Fruit fly (Drosophila melanogaster): ENCODE measurements around the gene CkIalpha.

Gene CkIalpha

dm6 chrX:12654288-12654729 lies 883 bp downstream of the CkIalpha start (continued):
- TF ChIP-seq Myc (optimal IDR thresholded peaks at IDR 0.05) (no peak), ey (GFP tag; optimal IDR thresholded peaks at IDR 0.05) (no peak), Dfd (GFP tag; optimal IDR thresholded peaks at IDR 0.05) (no peak)

DNA sequence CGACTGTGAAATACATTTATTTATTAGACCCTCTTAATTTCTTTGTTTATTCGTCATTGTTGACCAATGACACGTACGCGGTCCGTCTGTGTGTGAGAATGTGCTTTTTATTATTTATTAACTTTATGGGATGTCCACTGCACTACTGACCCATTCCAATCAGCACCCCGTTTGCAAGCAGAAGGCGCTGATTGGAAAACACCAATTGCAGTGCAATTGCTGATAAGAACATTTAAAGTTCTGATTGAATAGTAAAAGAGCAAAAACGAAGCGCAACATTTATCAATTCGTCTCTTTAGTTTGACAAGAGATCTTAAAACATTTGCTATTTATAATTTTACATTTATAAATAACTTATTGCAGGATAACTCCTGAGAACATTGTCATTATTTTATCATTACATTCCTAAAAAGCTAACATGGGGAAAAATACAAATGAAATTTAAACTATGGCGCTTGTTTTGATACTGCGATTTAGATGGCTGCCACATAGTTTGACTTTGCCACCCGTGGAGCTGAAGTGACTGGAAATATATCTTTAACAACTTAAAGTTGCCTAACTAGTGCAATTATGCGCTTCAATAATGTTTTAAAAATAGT lies 5.1 kb downstream of the CkIalpha start:
- TF ChIP-seq Rel (GFP tag; optimal IDR thresholded peaks at IDR 0.05) (no peak), Rel (tag; optimal IDR thresholded peaks at IDR 0.05) (peak; percentile 4), CrebA (GFP tag; optimal IDR thresholded peaks at IDR 0.05; ENCODE audit: borderline replicate concordance) (peak; percentile 18), Vsx2 (GFP tag; optimal IDR thresholded peaks at IDR 0.05; ENCODE audit: partially characterized antibody) (no peak), dl (GFP tag; optimal IDR thresholded peaks at IDR 0.05; ENCODE audit: insufficient read depth in 1 of 2, partially characterized antibody in 2 of 2) (no peak), brk (GFP tag; optimal IDR thresholded peaks at IDR 0.05) (peak; percentile 12), Mio (GFP tag; optimal IDR thresholded peaks at IDR 0.05) (no peak)

DNA sequence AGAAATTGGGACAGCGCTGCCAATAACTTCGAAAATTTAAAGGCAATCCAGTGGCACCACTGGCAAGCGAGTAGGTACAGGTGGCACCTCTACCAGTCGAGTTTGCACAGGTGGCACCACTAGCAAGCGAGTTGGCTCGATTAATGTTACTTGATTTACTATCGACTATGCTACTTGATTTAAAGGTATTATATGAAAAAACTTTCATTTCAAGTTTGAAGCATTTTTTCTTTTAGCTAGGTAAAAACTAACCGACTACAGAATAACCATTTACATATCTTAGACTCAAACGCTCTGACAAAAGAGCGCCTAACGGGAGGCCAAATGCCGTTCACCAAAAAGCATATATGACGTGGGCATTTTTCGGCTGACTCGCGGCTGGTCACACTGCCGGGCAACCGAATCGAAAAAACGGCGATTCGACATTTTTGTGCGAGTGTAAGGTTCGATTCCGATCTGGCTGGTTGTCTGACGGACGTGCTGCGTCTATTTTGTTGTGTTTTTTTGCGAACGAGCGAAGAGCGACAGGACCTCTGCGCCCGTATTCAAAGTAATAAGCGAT lies 5.7 kb downstream of the CkIalpha start, which contains the start of gene Tis11:
Gene Tis11 (plus strand): TSS at position 417 of the 562 bp plus-strand sequence.
- TF ChIP-seq h (GFP tag; optimal IDR thresholded peaks at IDR 0.05): peak; percentile 31
- TF ChIP-seq fru (GFP tag; optimal IDR thresholded peaks at IDR 0.05): peak; percentile 30
- TF ChIP-seq Sp1 (GFP tag; optimal IDR thresholded peaks at IDR 0.05): peak; percentile 38
- no peak for TF ChIP-seq Hnf4 (GFP tag; optimal IDR thresholded peaks at IDR 0.05)
- TF ChIP-seq Hr78 (GFP tag; optimal IDR thresholded peaks at IDR 0.05): no peak
- TF ChIP-seq Dif (GFP tag; optimal IDR thresholded peaks at IDR 0.05; ENCODE audit: partially characterized antibody): peak; percentile 51
- TF ChIP-seq rgr (GFP tag; optimal IDR thresholded peaks at IDR 0.05): peak; percentile 12
- peak; percentile 65 for TF ChIP-seq Myc (optimal IDR thresholded peaks at IDR 0.05)
- TF ChIP-seq OdsH (GFP tag; optimal IDR thresholded peaks at IDR 0.05): no peak

dm6 chrX:12660030-12660630 lies 6.7 kb downstream of the CkIalpha start:
- TF ChIP-seq tai (GFP tag; optimal IDR thresholded peaks at IDR 0.05): no peak
- TF ChIP-seq usp (GFP tag; optimal IDR thresholded peaks at IDR 0.05): no peak
- TF ChIP-seq Mio (GFP tag; optimal IDR thresholded peaks at IDR 0.05): no peak
- TF ChIP-seq Sp1 (GFP tag; optimal IDR thresholded peaks at IDR 0.05): peak; percentile 48
- peak; percentile 13 for TF ChIP-seq br (GFP tag; optimal IDR thresholded peaks at IDR 0.05)
- TF ChIP-seq brk (GFP tag; optimal IDR thresholded peaks at IDR 0.05): peak; percentile 31
- no peak for TF ChIP-seq Vsx2 (GFP tag; optimal IDR thresholded peaks at IDR 0.05; ENCODE audit: partially characterized antibody)
- no peak for TF ChIP-seq Dfd (GFP tag; optimal IDR thresholded peaks at IDR 0.05)
- no peak for TF ChIP-seq ey (GFP tag; optimal IDR thresholded peaks at IDR 0.05)
- no peak for TF ChIP-seq lola (GFP tag; optimal IDR thresholded peaks at IDR 0.05)
- TF ChIP-seq dsf (GFP tag; optimal IDR thresholded peaks at IDR 0.05; ENCODE audit: borderline replicate concordance): no peak
- TF ChIP-seq pan (optimal IDR thresholded peaks at IDR 0.05): no peak
- no peak for TF ChIP-seq Hr78 (GFP tag; optimal IDR thresholded peaks at IDR 0.05)
- no peak for TF ChIP-seq CG32264 (GFP tag; optimal IDR thresholded peaks at IDR 0.05)
- peak; percentile 1 for TF ChIP-seq HLH106 (tag; optimal IDR thresholded peaks at IDR 0.05)
- TF ChIP-seq woc (GFP tag; optimal IDR thresholded peaks at IDR 0.05): peak; percentile 17
- peak; percentile 57 for TF ChIP-seq CrebA (GFP tag; optimal IDR thresholded peaks at IDR 0.05; ENCODE audit: borderline replicate concordance)
- TF ChIP-seq Jra (GFP tag; optimal IDR thresholded peaks at IDR 0.05): peak; percentile 56
- peak; percentile 9 for TF ChIP-seq jim (GFP tag; optimal IDR thresholded peaks at IDR 0.05)
- peak; percentile 4 for TF ChIP-seq N (GFP tag; optimal IDR thresholded peaks at IDR 0.05)
- peak; percentile 70 for TF ChIP-seq h (GFP tag; optimal IDR thresholded peaks at IDR 0.05)
- TF ChIP-seq Hr83 (GFP tag; optimal IDR thresholded peaks at IDR 0.05; ENCODE audit: poor library complexity, severe bottlenecking): peak; percentile 53
- TF ChIP-seq dl (GFP tag; optimal IDR thresholded peaks at IDR 0.05; ENCODE audit: insufficient read depth in 1 of 2, partially characterized antibody in 2 of 2): no peak
- TF ChIP-seq dmrt93B (GFP tag; optimal IDR thresholded peaks at IDR 0.05): no peak
- peak; percentile 52 for TF ChIP-seq Hnf4 (GFP tag; optimal IDR thresholded peaks at IDR 0.05)
- no peak for TF ChIP-seq Abd-B (GFP tag; optimal IDR thresholded peaks at IDR 0.05)
- no peak for TF ChIP-seq CG9705 (GFP tag; optimal IDR thresholded peaks at IDR 0.05)
- TF ChIP-seq Rel (GFP tag; optimal IDR thresholded peaks at IDR 0.05): peak; percentile 60
- peak; percentile 70 for TF ChIP-seq Rel (tag; optimal IDR thresholded peaks at IDR 0.05)
- no peak for TF ChIP-seq sage (GFP tag; optimal IDR thresholded peaks at IDR 0.05)
- TF ChIP-seq foxo (GFP tag; optimal IDR thresholded peaks at IDR 0.05): peak in 1 of 2 experiments; percentile 20
- peak; percentile 57 for TF ChIP-seq fru (GFP tag; optimal IDR thresholded peaks at IDR 0.05)
- TF ChIP-seq Dif (GFP tag; optimal IDR thresholded peaks at IDR 0.05; ENCODE audit: partially characterized antibody): peak; percentile 31
- peak; percentile 96 for TF ChIP-seq psq (GFP tag; optimal IDR thresholded peaks at IDR 0.05)
- TF ChIP-seq Myc (optimal IDR thresholded peaks at IDR 0.05): no peak
- no peak for TF ChIP-seq GATAd (GFP tag; optimal IDR thresholded peaks at IDR 0.05)
- peak; percentile 33 for TF ChIP-seq OdsH (GFP tag; optimal IDR thresholded peaks at IDR 0.05)
- no peak for TF ChIP-seq sv (GFP tag; optimal IDR thresholded peaks at IDR 0.05)
- peak; percentile 50 for TF ChIP-seq rgr (GFP tag; optimal IDR thresholded peaks at IDR 0.05)
